Fruit fly (Drosophila melanogaster) whole organism, embryonic: ENCODE data around the gene Gad1.

Experiments
- Blimp-1 ChIP-seq: fragments of 200-800 bp; sonication (Bioruptor generic); optimal IDR thresholded peaks from 3 replicates; lab custom pipeline; 2018; ENCODE audit warnings: missing biosample characterization, missing genetic modification characterization, mild to moderate bottlenecking, moderate library complexity, missing genetic modification reagents
- CG13624 ChIP-seq: fragments of 200-800 bp; sonication (Bioruptor generic); optimal IDR thresholded peaks from 2 replicates; lab custom pipeline; 2016; ENCODE audit warnings: missing biosample characterization, missing genetic modification characterization
- CG1529 ChIP-seq: fragments of 200-800 bp; sonication (Bioruptor generic); optimal IDR thresholded peaks from 3 replicates; lab custom pipeline; 2018; ENCODE audit warnings: missing biosample characterization, missing genetic modification characterization
- CG6765 ChIP-seq: fragments of 200-800 bp; sonication (Bioruptor generic); optimal IDR thresholded peaks from 3 replicates; lab custom pipeline; 2017; ENCODE audit warnings: missing biosample characterization, mild to moderate bottlenecking, missing genetic modification characterization
- ara ChIP-seq: fragments of 200-800 bp; sonication (Bioruptor generic); IDR thresholded peaks from 2 replicates; pipeline ENCODE4 v1.3.6; 2022; ENCODE audit warnings: missing biosample characterization, missing genetic modification characterization
- eyg ChIP-seq: fragments of 200-800 bp; sonication (Bioruptor generic); optimal IDR thresholded peaks from 3 replicates; lab custom pipeline; 2016; ENCODE audit warnings: missing biosample characterization, missing genetic modification characterization
- sob ChIP-seq: fragments of 200-800 bp; sonication (Bioruptor generic); IDR thresholded peaks from 2 replicates; pipeline ENCODE4 v1.3.6; 2022; ENCODE audit warnings: missing biosample characterization, missing genetic modification characterization

DNA sequence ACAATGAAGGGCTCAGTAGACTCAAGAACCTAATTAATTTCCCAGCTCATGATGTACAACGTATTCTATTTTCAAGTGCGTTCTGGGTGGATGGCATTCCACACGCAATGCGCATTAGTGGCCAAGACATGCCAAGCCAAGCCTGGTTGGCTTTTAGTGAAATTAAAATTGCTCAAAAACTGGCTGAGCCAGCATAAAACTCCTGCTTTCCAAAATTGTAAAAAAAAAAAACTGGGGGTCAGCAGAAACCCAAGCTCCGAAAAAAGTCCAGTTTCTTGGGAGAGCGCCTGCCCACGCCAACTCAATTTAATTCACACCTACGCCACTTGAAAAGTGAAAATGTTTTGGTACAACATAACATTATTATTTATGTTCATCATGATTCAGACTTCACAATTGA lies 29.8 kb upstream of the Gad1 start:
- TF ChIP-seq Blimp-1 (peak; percentile 47), ara (GFP tag; lab: Robert Waterston, UW) (no peak), CG6765 (GFP tag; lab: Kevin White, UChicago) (no peak), eyg (no peak), CG13624 (GFP tag; lab: Kevin White, UChicago) (no peak), sob (GFP tag; lab: Robert Waterston, UW) (no peak), CG1529 (no peak)
